Fruit fly (Drosophila melanogaster) whole organism, wandering third instar larva: ENCODE measurements around the gene CG4408.

ENCODE experiments used
- CG9705 ChIP-seq: fragments of 200-800 bp; sonication (Bioruptor generic); optimal IDR thresholded peaks from 2 replicates; lab custom pipeline; 2018; ENCODE audit warnings: missing biosample characterization, mild to moderate bottlenecking, missing genetic modification characterization
- OdsH ChIP-seq: fragments of 200-800 bp; sonication (Bioruptor generic); optimal IDR thresholded peaks from 2 replicates; lab custom pipeline; 2016; ENCODE audit warnings: missing biosample characterization, mild to moderate bottlenecking, missing genetic modification characterization
- jim ChIP-seq: fragments of 175-275, 200-325 bp; sonication (Bioruptor generic); optimal IDR thresholded peaks from 2 replicates; lab custom pipeline; 2016; ENCODE audit warnings: missing biosample characterization, mild to moderate bottlenecking, missing genetic modification characterization
- psq ChIP-seq: fragments of 200-800 bp; sonication (Bioruptor generic); optimal IDR thresholded peaks from 3 replicates; lab custom pipeline; 2017; ENCODE audit warnings: missing biosample characterization, mild to moderate bottlenecking, missing genetic modification characterization, moderate library complexity
- sv ChIP-seq: fragments of 200-800 bp; sonication (Bioruptor generic); optimal IDR thresholded peaks from 3 replicates; lab custom pipeline; 2016; ENCODE audit warnings: missing biosample characterization, missing genetic modification characterization
- tai ChIP-seq: sonication (Bioruptor generic); optimal IDR thresholded peaks from 2 replicates; lab custom pipeline; 2016; ENCODE audit warnings: missing biosample characterization, missing genetic modification characterization

DNA sequence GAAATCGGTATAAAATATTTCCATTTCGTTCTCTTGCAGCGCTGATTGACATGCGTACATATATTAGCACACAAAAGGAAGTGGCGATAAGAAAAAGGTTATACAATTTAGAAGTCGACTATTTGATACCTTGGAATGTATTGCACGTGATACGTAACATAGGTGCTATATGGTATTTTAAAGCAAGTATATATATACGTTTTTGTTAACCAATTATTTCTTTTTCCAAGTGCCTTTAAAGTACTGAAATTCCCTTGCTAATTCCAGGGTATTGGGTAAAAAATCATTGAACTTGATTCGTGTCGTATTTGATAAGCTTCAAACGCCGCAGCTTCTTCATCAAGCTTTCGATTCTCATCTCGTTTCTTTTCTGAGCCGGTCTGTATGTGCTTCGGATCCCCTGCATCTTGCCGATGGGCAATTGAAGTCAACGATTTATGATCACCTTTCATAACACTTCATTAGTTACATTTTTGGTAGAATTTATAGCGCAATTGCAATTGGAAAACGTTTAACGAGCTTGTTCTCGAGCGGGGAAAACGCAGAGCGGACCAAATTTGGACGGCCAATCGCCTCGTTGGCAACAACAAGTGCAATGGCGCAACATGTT is at the start of gene CG4408:
- no peak for TF ChIP-seq tai (GFP tag; lab: Kevin White, UChicago)
- TF ChIP-seq OdsH (GFP tag; lab: Kevin White, UChicago), result peak; percentile 93
- peak; percentile 90 for TF ChIP-seq CG9705 (GFP tag; lab: Kevin White, UChicago)
- peak; percentile 14 for TF ChIP-seq sv
- no peak for TF ChIP-seq jim (GFP tag; lab: Kevin White, UChicago)
- peak; percentile 86 for TF ChIP-seq psq (GFP tag; lab: Kevin White, UChicago)
